Worm (Caenorhabditis elegans): ENCODE results near the gene F13A7.12.
A peak's percentile ranks its signal among the peaks of the same experiment; 100 is the strongest.

F13A7.12 gene

ce11 chrV:16405366-16405765, 9.5 kb downstream of the F13A7.12 start:
- TF ChIP-seq Y56A3A.18 (GFP tag; IDR thresholded peaks at IDR 0.05) (no peak), unc-130 (GFP tag; optimal IDR thresholded peaks at IDR 0.05) (no peak), hsf-1 (GFP tag; IDR thresholded peaks at IDR 0.05) (no peak), lag-1 (GFP tag; IDR thresholded peaks at IDR 0.05) (no peak), snpc-4 (GFP tag; optimal IDR thresholded peaks at IDR 0.05) (peak; percentile 3), snpc-4 (tag; optimal IDR thresholded peaks at IDR 0.05) (peak in 1 of 4 experiments; percentile 14), lsl-1 (GFP tag; optimal IDR thresholded peaks at IDR 0.05) (peak; percentile 81), nfya-1 (tag; optimal IDR thresholded peaks at IDR 0.05; ENCODE audit: borderline replicate concordance, insufficient read depth) (no peak), madf-3 (GFP tag; IDR thresholded peaks at IDR 0.05) (no peak), let-607 (tag; optimal IDR thresholded peaks at IDR 0.05) (no peak), somi-1 (GFP tag; optimal IDR thresholded peaks at IDR 0.05) (no peak), mcd-1 (GFP tag; IDR thresholded peaks at IDR 0.05) (peak; percentile 46; the same call in 1 of the 2 replicates), him-1 (tag; optimal IDR thresholded peaks at IDR 0.05) (peak; percentile 16), lir-1 (GFP tag; conservative IDR thresholded peaks at IDR 0.05) (no peak), hlh-12 (tag; optimal IDR thresholded peaks at IDR 0.05) (no peak), hlh-26 (GFP tag; conservative IDR thresholded peaks at IDR 0.05) (no peak)

DNA sequence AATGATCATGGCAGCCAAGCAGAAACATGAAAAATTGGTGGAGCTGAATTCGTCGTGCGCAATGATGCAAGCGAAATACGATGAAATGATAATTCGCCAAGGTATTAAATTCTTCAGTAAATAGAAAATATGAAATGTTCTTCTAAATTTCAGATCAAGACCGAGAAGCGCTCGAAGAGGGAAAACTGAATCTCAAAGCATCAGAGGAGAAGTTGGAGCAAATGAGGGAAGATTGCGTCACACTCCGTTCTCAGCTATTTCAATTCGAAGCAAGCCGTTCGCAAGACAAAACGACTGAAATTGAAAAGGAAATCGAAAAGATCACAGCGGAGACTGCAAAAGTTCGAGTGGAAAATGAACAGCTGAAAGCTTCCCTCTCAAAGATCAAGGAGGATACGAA, 10.5 kb downstream of the F13A7.12 start:
- TF ChIP-seq Y56A3A.18 (GFP tag; IDR thresholded peaks at IDR 0.05) (no peak), madf-10 (tag; optimal IDR thresholded peaks at IDR 0.05) (no peak), lin-40 (tag; optimal IDR thresholded peaks at IDR 0.05) (no peak), F57C9.4 (tag; optimal IDR thresholded peaks at IDR 0.05) (no peak), B0336.3 (GFP tag; IDR thresholded peaks at IDR 0.05) (no peak), F37B4.10 (GFP tag; IDR thresholded peaks at IDR 0.05) (no peak), nhr-120 (GFP tag; IDR thresholded peaks at IDR 0.05) (no peak), chd-7 (tag; optimal IDR thresholded peaks at IDR 0.05) (no peak), ztf-28 (GFP tag; IDR thresholded peaks at IDR 0.05) (no peak), F49E8.2 (tag; optimal IDR thresholded peaks at IDR 0.05; ENCODE audit: insufficient read depth) (no peak), cebp-1 (GFP tag; IDR thresholded peaks at IDR 0.05) (no peak), cebp-1 (tag; optimal IDR thresholded peaks at IDR 0.05) (no peak), athp-1 (tag; optimal IDR thresholded peaks at IDR 0.05) (no peak), attf-3 (GFP tag; conservative IDR thresholded peaks at IDR 0.05) (no peak), cebp-2 (GFP tag; IDR thresholded peaks at IDR 0.05) (no peak), Y79H2A.3 (GFP tag; conservative IDR thresholded peaks at IDR 0.05) (no peak), unc-62 (GFP tag; optimal IDR thresholded peaks at IDR 0.05) (no peak), madf-3 (GFP tag; IDR thresholded peaks at IDR 0.05) (no peak), rec-8 (tag; optimal IDR thresholded peaks at IDR 0.05) (no peak), F10E7.11 (tag; optimal IDR thresholded peaks at IDR 0.05) (no peak), dpl-1 (GFP tag; optimal IDR thresholded peaks at IDR 0.05) (no peak)

- TF ChIP-seq hsf-1 (GFP tag; IDR thresholded peaks at IDR 0.05) (no peak), sdz-38 (tag; optimal IDR thresholded peaks at IDR 0.05) (no peak), pha-4 (tag; optimal IDR thresholded peaks at IDR 0.05) (no peak), F49E8.2 (tag; optimal IDR thresholded peaks at IDR 0.05; ENCODE audit: insufficient read depth) (no peak), mes-4 (tag; optimal IDR thresholded peaks at IDR 0.05) (no peak), B0035.1 (tag; optimal IDR thresholded peaks at IDR 0.05) (no peak), ceh-100 (GFP tag; IDR thresholded peaks at IDR 0.05) (no peak), hmg-1.2 (GFP tag; IDR thresholded peaks at IDR 0.05) (no peak), ztf-26 (tag; optimal IDR thresholded peaks at IDR 0.05) (no peak), Y56A3A.18 (GFP tag; IDR thresholded peaks at IDR 0.05) (no peak), Y53G8AR.9 (GFP tag; conservative IDR thresholded peaks at IDR 0.05) (no peak), nfyb-1 (GFP tag; IDR thresholded peaks at IDR 0.05) (no peak), F55B11.4 (tag; optimal IDR thresholded peaks at IDR 0.05; ENCODE audit: borderline replicate concordance, insufficient read depth) (no peak), B0019.2 (GFP tag; conservative IDR thresholded peaks at IDR 0.05) (no peak), snpc-3.4 (tag; optimal IDR thresholded peaks at IDR 0.05) (no peak), gei-17 (GFP tag; optimal IDR thresholded peaks at IDR 0.05) (no peak), hlh-26 (GFP tag; conservative IDR thresholded peaks at IDR 0.05) (no peak)
Observed at ce11 chrV:16407663-16408062, 11.8 kb downstream of the F13A7.12 start, which contains the start of gene F26D2.3. F26D2.3 (plus strand) TSS chrV:16407963.

All from whole organism, young adult.